Fruit fly (Drosophila melanogaster): ENCODE data around the gene rdx.

Gene rdx

DNA sequence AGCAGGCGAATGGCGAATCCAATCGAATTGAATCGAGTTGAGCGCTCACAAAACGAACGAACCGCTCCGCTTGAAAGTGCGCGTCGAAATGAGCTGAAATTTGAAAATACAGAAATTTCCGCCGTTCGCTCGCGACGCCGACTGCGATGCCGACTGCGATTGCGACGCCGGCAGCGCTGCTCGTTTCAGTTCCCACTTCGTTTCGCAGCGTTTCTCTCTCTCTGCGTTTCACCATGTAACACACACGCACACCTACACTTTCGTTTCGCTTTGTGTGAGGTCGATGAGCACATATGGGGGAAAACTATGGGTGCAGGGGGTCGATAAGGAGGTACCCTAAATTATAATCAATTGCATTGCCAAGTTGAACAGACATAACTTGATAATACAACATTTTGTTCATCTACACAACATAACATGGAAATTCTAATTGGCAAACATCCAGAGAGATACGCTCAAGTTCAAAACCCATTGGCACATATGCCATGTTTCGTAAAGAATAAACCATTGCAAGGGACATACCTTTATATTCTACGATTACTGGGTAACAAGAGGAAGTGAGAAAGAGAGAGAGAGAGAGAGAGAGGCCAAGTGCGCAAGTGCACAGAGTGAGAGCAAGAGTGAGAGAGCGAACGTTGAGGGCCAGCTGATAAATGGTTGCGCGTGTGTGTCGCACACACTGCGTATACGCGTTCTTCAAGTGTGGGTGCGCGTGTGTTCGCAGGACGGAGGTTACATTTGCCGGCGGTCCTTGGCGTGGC, 48.4 kb downstream of the rdx start (continued):
- peak; percentile 89 for TF ChIP-seq pb (GFP tag; optimal IDR thresholded peaks at IDR 0.05)
- TF ChIP-seq hb (GFP tag; IDR thresholded peaks at IDR 0.05; ENCODE audit: partially characterized antibody): no peak
- TF ChIP-seq CG15601 (tag; optimal IDR thresholded peaks at IDR 0.05): peak; percentile 87
- TF ChIP-seq CG8944 (GFP tag; optimal IDR thresholded peaks at IDR 0.05): peak; percentile 93
- TF ChIP-seq Aef1 (GFP tag; IDR thresholded peaks at IDR 0.05): peak; percentile 86
- TF ChIP-seq CG10366 (GFP tag; IDR thresholded peaks at IDR 0.05): peak; percentile 88
- TF ChIP-seq ara (GFP tag; IDR thresholded peaks at IDR 0.05): peak; percentile 82
- TF ChIP-seq Hr3 (GFP tag; optimal IDR thresholded peaks at IDR 0.05): peak; percentile 95
- TF ChIP-seq HLH3B (GFP tag; IDR thresholded peaks at IDR 0.05): peak; percentile 90
- TF ChIP-seq run (tag; optimal IDR thresholded peaks at IDR 0.05): peak; percentile 87
- TF ChIP-seq CG6854 (GFP tag; optimal IDR thresholded peaks at IDR 0.05): peak; percentile 88
- TF ChIP-seq CG10959 (GFP tag; IDR thresholded peaks at IDR 0.05): peak; percentile 75
- TF ChIP-seq Taf1 (GFP tag; IDR thresholded peaks at IDR 0.05): peak; percentile 80
- peak; percentile 89 for TF ChIP-seq tin (GFP tag; optimal IDR thresholded peaks at IDR 0.05)
- peak; percentile 83 for TF ChIP-seq ssp (GFP tag; IDR thresholded peaks at IDR 0.05)
- TF ChIP-seq chn (GFP tag; optimal IDR thresholded peaks at IDR 0.05): peak; percentile 92
- TF ChIP-seq pfk (GFP tag; optimal IDR thresholded peaks at IDR 0.05): peak; percentile 98
- peak; percentile 89 to 95 for TF ChIP-seq chif (GFP tag; optimal IDR thresholded peaks at IDR 0.05)
- TF ChIP-seq Jarid2 (GFP tag; optimal IDR thresholded peaks at IDR 0.05): peak; percentile 85
- TF ChIP-seq Lpt (GFP tag; optimal IDR thresholded peaks at IDR 0.05): no peak
- no peak for TF ChIP-seq Dip2 (GFP tag; IDR thresholded peaks at IDR 0.05)
- TF ChIP-seq Tbp (GFP tag; optimal IDR thresholded peaks at IDR 0.05): no peak
- TF ChIP-seq ro (GFP tag; IDR thresholded peaks at IDR 0.05): peak; percentile 40; the same call in 1 of the 2 replicates
- peak; percentile 89 for TF ChIP-seq CG30431 (GFP tag; optimal IDR thresholded peaks at IDR 0.05)
- peak; percentile 93 for TF ChIP-seq pum (GFP tag; optimal IDR thresholded peaks at IDR 0.05)
- peak; percentile 91 for TF ChIP-seq CG15269 (tag; optimal IDR thresholded peaks at IDR 0.05)
- TF ChIP-seq HLH54F (GFP tag; optimal IDR thresholded peaks at IDR 0.05): peak; percentile 93
- TF ChIP-seq hth (optimal IDR thresholded peaks at IDR 0.05): no peak
- no peak for TF ChIP-seq CG7963 (GFP tag; IDR thresholded peaks at IDR 0.05; ENCODE audit: partially characterized antibody)
- peak; percentile 99 for TF ChIP-seq sens (GFP tag)
- TF ChIP-seq kah (GFP tag; optimal IDR thresholded peaks at IDR 0.05): peak; percentile 63
- peak; percentile 87 for TF ChIP-seq tap (tag; optimal IDR thresholded peaks at IDR 0.05)
- peak; percentile 89 for TF ChIP-seq CG11398 (GFP tag; optimal IDR thresholded peaks at IDR 0.05)
- TF ChIP-seq CG17186 (GFP tag; optimal IDR thresholded peaks at IDR 0.05): peak; percentile 65
- TF ChIP-seq nom (GFP tag; optimal IDR thresholded peaks at IDR 0.05): peak; percentile 84
- TF ChIP-seq CG3407 (GFP tag; optimal IDR thresholded peaks at IDR 0.05): peak; percentile 81
- TF ChIP-seq croc (GFP tag; conservative IDR thresholded peaks at IDR 0.05): peak; percentile 85
- TF ChIP-seq twi (tag; optimal IDR thresholded peaks at IDR 0.05): peak; percentile 95
- peak; percentile 68 for TF ChIP-seq Mad (GFP tag; optimal IDR thresholded peaks at IDR 0.05)
- peak; percentile 60 for TF ChIP-seq HLHmδ (GFP tag; optimal IDR thresholded peaks at IDR 0.05)
- TF ChIP-seq br (optimal IDR thresholded peaks at IDR 0.05): no peak
- peak; percentile 67 for TF ChIP-seq CG43689 (GFP tag; IDR thresholded peaks at IDR 0.05)
- peak; percentile 95 for TF ChIP-seq CG16863 (GFP tag; optimal IDR thresholded peaks at IDR 0.05)
- no peak for TF ChIP-seq hbn (GFP tag; IDR thresholded peaks at IDR 0.05; ENCODE audit: partially characterized antibody)
- TF ChIP-seq CG14965 (GFP tag; optimal IDR thresholded peaks at IDR 0.05; ENCODE audit: borderline replicate concordance): peak; percentile 19
- TF ChIP-seq fd64A (GFP tag; optimal IDR thresholded peaks at IDR 0.05): peak; percentile 81
- peak; percentile 92 for TF ChIP-seq Sox102F (GFP tag; optimal IDR thresholded peaks at IDR 0.05)
- TF ChIP-seq CG7271 (tag; optimal IDR thresholded peaks at IDR 0.05): peak; percentile 66
- peak; percentile 81 for TF ChIP-seq CG31224 (GFP tag; IDR thresholded peaks at IDR 0.05)
- TF ChIP-seq CG8089 (GFP tag; optimal IDR thresholded peaks at IDR 0.05): peak; percentile 91
- TF ChIP-seq Hmx (GFP tag; optimal IDR thresholded peaks at IDR 0.05): peak; percentile 80

Data from whole organism, embryonic.